Fruit fly (Drosophila melanogaster) whole organism: ENCODE results near the gene Hus1-like.

ENCODE experiments used
- CG8478 ChIP-seq: fragments of >200 bp; optimal IDR thresholded peaks from 2 replicates; lab custom pipeline; 2018; ENCODE audit warnings: inconsistent platforms
- Dll ChIP-seq: fragments of >200 bp; optimal IDR thresholded peaks from 2 replicates; lab custom pipeline; 2017
- EcR ChIP-seq, 2 experiments: fragments of >200 bp; optimal IDR thresholded peaks; 2 replicates each; lab custom pipeline; 2017; ENCODE audit warnings: missing biosample characterization in 2 of 2, missing genetic modification characterization in 2 of 2, missing genetic modification reagents in 2 of 2
- pan ChIP-seq: fragments of >200 bp; optimal IDR thresholded peaks from 2 replicates; lab custom pipeline; 2017
- psq ChIP-seq: fragments of >200 bp; optimal IDR thresholded peaks from 2 replicates; lab custom pipeline; 2017
- usp ChIP-seq: fragments of >200 bp; optimal IDR thresholded peaks from 2 replicates; lab custom pipeline; 2017; ENCODE audit warnings: missing biosample characterization, missing genetic modification characterization, mixed read lengths

The Hus1-like gene

DNA sequence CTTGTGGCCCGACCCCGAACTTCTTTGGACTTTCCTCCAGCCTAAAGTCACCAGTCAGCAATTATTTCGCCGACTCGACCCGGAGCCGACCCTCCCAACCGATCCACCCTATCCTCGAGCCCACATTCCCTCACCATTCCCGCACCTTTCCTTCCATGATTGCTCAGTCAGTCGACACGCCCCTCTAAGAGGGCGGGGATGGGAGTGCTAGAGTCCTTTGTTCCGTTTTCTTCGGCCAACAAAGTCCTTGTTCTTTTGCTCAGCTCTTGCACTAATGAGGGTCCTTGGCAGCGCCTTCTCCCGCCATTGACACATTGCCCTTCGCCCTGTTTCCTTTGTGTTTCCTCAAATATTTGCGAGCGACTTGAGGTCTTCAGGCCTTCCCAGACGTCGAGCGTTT is 33.5 kb upstream of the Hus1-like start:
- TF ChIP-seq Dll (lab: Kevin White, UChicago): no peak
- TF ChIP-seq psq: no peak
- no peak for TF ChIP-seq CG8478 (lab: Kevin White, UChicago)
- no peak for TF ChIP-seq pan
- TF ChIP-seq usp (GFP tag; lab: Kevin White, UChicago): no peak
- no peak for TF ChIP-seq EcR (GFP tag; optimal IDR thresholded peaks at IDR 0.05; lab: Kevin White, UChicago)

dm6 chr3R:4842958-4843357 is 31.1 kb upstream of the Hus1-like start:
- TF ChIP-seq CG8478 (lab: Kevin White, UChicago) (no peak), Dll (lab: Kevin White, UChicago) (peak; percentile 5)

DNA sequence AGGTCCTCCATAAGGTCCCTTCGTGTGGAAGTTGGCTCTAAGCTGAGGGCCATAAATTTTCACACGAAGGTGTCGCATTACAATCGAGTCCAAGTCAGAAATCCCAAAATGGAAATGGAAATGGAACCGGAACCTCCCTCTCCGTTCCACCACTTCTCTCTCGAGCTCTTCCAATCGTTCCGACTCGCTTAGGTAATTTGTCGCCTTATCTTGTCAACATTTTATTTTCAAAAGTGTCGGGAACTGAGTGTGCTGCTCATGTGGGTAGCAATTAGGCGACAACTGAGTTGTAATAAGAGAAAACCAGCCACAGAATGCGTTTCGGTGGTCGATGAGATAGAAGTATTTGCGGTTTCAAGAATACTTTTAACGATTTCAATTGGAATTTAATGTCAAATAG is 28.9 kb upstream of the Hus1-like start:
- TF ChIP-seq usp (GFP tag; lab: Kevin White, UChicago): no peak
- TF ChIP-seq CG8478 (lab: Kevin White, UChicago): no peak
- no peak for TF ChIP-seq pan

DNA sequence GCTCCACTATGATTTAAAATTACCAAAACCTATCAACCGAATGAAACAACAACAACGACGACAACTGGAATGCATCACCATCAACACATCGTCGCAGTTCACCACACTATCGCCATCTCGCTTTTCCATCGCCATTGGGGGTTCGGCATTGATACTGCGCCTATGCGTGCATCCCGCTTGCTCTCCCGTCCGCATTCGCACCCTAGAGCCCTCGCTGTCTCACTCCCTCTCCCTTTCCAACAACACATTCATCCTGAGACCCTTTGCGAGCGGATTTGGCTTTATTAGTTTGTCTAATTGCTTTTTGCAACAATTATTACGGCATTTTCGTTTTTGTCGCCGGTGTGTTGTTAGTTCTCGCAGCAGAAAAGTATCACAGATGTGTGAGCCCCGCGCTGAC is 23.4 kb upstream of the Hus1-like start:
- TF ChIP-seq CG8478 (lab: Kevin White, UChicago): peak; percentile 88
- TF ChIP-seq EcR (GFP tag; optimal IDR thresholded peaks at IDR 0.05; lab: Kevin White, UChicago): no peak

DNA sequence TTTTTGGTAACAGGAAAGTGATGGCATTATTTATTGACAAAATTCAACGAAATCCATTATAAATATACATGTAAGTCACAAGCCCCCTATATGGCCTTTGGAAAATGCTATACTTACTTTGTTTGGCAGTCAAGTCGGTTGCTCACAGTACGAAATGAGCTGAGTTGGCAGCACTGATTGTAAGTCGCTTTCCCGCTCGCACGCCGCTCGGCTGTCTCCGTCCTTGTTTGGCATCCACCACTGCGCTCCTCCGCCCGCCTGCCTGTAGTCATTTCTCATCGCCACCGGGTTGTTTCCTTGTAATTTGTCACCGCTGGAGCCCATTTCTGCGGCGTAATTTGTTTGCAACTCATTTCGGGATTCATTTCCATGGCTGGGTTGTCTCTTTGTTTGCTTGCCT is 21.7 kb upstream of the Hus1-like start:
- TF ChIP-seq pan: no peak
- no peak for TF ChIP-seq EcR (GFP tag; optimal IDR thresholded peaks at IDR 0.05; lab: Kevin White, UChicago)
- no peak for TF ChIP-seq psq
- no peak for TF ChIP-seq usp (GFP tag; lab: Kevin White, UChicago)
- no peak for TF ChIP-seq CG8478 (lab: Kevin White, UChicago)
- TF ChIP-seq Dll (lab: Kevin White, UChicago): no peak

DNA sequence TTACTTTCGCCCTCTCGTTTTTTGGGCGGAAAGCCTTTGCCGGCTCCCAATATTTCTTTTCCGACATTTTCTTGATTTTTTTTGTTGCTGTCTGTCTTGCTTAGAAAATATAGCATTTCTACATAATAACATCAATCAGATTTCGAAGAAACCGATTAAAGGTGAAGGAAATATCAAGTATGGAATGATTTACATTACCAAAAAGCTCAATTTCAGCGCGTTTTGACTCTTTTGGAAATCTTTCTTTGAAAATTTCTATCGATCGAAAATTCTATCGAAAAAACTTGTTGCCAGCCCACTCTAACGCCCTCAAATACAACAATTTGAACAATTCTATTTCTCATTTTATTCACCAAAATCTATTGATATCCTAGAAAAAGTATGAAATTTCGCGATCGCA is 19.3 kb upstream of the Hus1-like start, which contains the start of gene CG14659:
TSS of gene CG14659 (minus strand) at position 101 of the 400 bp plus-strand sequence.
- TF ChIP-seq usp (GFP tag; lab: Kevin White, UChicago) (no peak), EcR (GFP tag; optimal IDR thresholded peaks at IDR 0.05; lab: Kevin White, UChicago) (no peak), pan (no peak), CG8478 (lab: Kevin White, UChicago) (no peak), psq (no peak), Dll (lab: Kevin White, UChicago) (no peak)

dm6 chr3R:4830413-4830812 is 18.5 kb upstream of the Hus1-like start, which contains the start of gene CG14658:
CG14658 (minus strand) TSS chr3R:4830513.
- TF ChIP-seq EcR (GFP tag; optimal IDR thresholded peaks at IDR 0.05; lab: Kevin White, UChicago) (no peak), pan (no peak), usp (GFP tag; lab: Kevin White, UChicago) (no peak), psq (no peak), Dll (lab: Kevin White, UChicago) (no peak), CG8478 (lab: Kevin White, UChicago) (no peak)

DNA sequence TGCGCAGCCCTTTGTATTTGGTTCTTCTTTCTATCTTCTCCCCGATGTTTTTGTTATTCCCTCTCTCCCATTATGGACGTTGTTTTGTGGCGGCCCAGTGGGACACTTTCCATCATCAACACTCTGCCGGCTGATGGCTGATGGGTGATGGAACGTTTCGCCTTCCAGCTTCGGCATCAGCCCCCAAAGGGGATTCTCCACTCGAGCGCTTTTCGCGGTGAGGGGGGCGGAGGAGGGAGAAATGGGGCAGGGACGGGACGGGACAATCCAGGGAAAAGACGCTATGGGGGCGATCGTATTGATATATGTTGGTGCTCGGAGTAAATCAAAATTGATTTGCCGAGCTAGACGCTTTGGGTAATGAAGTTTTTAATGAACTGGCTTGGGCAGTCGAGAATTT is 13.3 kb upstream of the Hus1-like start:
- no peak for TF ChIP-seq pan
- no peak for TF ChIP-seq EcR (GFP tag; optimal IDR thresholded peaks at IDR 0.05; lab: Kevin White, UChicago)
- TF ChIP-seq usp (GFP tag; lab: Kevin White, UChicago): no peak
- no peak for TF ChIP-seq CG8478 (lab: Kevin White, UChicago)
- no peak for TF ChIP-seq psq
- TF ChIP-seq Dll (lab: Kevin White, UChicago): no peak

DNA sequence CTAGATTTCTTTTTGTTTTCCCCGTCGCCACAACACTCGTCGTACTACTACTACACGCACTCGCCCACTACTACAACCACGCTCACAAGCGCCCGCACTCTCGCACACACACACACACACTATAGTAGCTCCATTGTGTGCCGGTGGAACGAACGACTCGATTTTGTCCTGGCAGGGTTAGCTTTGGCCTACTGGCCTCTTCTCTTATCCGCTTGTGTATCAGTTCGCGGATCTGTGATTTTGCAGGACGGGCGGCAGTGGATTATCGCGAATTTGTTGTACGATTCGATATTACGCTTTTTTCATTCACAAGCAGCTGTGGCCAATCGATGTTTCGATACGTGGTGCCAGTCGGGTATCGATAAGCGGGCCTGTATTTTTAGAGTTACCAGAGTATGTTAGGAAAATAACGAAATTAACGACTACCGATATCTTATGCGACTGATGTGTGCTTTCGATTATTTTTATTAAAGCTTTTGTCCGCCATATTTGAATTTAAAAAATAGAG is 9.3 kb upstream of the Hus1-like start, which contains the start of gene CG14657:
TSS of gene CG14657 (minus strand) at position 335 of the 508 bp plus-strand sequence.
- TF ChIP-seq Dll (lab: Kevin White, UChicago) (no peak), usp (GFP tag; lab: Kevin White, UChicago) (no peak), psq (no peak), pan (no peak), EcR (GFP tag; optimal IDR thresholded peaks at IDR 0.05; lab: Kevin White, UChicago) (no peak), CG8478 (lab: Kevin White, UChicago) (no peak)

- TF ChIP-seq Dll (lab: Kevin White, UChicago) (no peak), CG8478 (lab: Kevin White, UChicago) (no peak), psq (no peak), EcR (GFP tag; optimal IDR thresholded peaks at IDR 0.05; lab: Kevin White, UChicago) (no peak), pan (no peak), usp (GFP tag; lab: Kevin White, UChicago) (no peak)
Observed at dm6 chr3R:4816018-4816417, 4.1 kb upstream of the Hus1-like start, which contains the start of gene BBS5. BBS5 (plus strand) TSS chr3R:4816318.

dm6 chr3R:4814677-4815076 is 2.8 kb upstream of the Hus1-like start:
- TF ChIP-seq CG8478 (lab: Kevin White, UChicago) (no peak), pan (no peak), Dll (lab: Kevin White, UChicago) (no peak)

DNA sequence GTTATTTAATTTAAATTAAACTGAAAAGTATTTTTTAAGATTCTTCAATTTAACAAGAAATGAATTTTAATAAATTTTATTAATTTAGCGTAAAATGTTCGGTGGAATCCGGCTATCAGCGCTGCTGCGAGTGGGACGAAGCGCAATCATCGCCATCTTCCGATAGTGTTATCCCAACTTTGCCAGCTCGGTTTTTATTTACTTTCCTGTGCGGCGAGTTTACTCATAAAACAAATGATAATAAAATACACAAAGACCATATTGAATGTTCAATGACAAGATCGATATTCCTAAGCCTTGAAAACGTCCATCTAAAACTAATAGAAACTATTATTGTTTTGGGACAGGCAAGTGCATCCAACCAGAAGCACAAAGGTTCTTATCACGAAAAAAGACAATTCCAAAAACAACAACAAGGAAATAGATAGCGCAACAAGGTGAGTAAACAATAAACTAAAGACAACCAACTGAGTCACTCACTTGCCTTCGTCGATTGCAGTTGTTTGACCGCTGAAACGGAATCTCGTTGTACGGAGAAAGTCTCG is 1.3 kb upstream of the Hus1-like start:
- no peak for TF ChIP-seq EcR (GFP tag; optimal IDR thresholded peaks at IDR 0.05; lab: Kevin White, UChicago)
- TF ChIP-seq psq: no peak
- no peak for TF ChIP-seq Dll (lab: Kevin White, UChicago)
- no peak for TF ChIP-seq usp (GFP tag; lab: Kevin White, UChicago)
- TF ChIP-seq pan: no peak
- no peak for TF ChIP-seq CG8478 (lab: Kevin White, UChicago)
